Worm (Caenorhabditis elegans): Measurements from ENCODE around the gene C02B10.6.
A peak's percentile ranks its signal among the peaks of the same experiment; 100 is the strongest.
"Not testable (repeated sequence)": the region's sequence is repeated elsewhere in the genome, so short reads cannot be mapped to it uniquely, and the experiment has no call there.

Gene C02B10.6

ce11 chrIV:5089795-5090528, 19.3 kb downstream of the C02B10.6 start:
- peak; percentile 30 for TF ChIP-seq F33H1.4 (GFP tag; IDR thresholded peaks at IDR 0.05)
- peak; percentile 16 for TF ChIP-seq lin-54 (GFP tag; optimal IDR thresholded peaks at IDR 0.05)
- peak; percentile 55; the same call in 1 of the 2 replicates for TF ChIP-seq D2030.7 (GFP tag; IDR thresholded peaks at IDR 0.05)
- 0 out of 2 replicates have a peak, but pooled peaks have one; percentile 31 for TF ChIP-seq ztf-28 (GFP tag; IDR thresholded peaks at IDR 0.05)
- TF ChIP-seq ztf-18 (tag; optimal IDR thresholded peaks at IDR 0.05): peak; percentile 15
- TF ChIP-seq egrh-3 (GFP tag; IDR thresholded peaks at IDR 0.05): peak; percentile 29; the same call in 1 of the 2 replicates
- peak; percentile 12 for TF ChIP-seq snpc-1.1 (tag; optimal IDR thresholded peaks at IDR 0.05; ENCODE audit: insufficient read depth)
- peak; percentile 54; the same call in 1 of the 2 replicates for TF ChIP-seq dox-1 (GFP tag; IDR thresholded peaks at IDR 0.05)
- TF ChIP-seq lsl-1 (GFP tag; optimal IDR thresholded peaks at IDR 0.05): peak; percentile 61
- TF ChIP-seq madf-6 (GFP tag; IDR thresholded peaks at IDR 0.05): peak; percentile 61; the same call in 1 of the 2 replicates
- peak; percentile 27; the same call in 1 of the 2 replicates for TF ChIP-seq rcor-1 (GFP tag; IDR thresholded peaks at IDR 0.05)
- TF ChIP-seq ekl-4 (GFP tag; IDR thresholded peaks at IDR 0.05): 0 out of 2 replicates have a peak, but pooled peaks have one; percentile 49
- TF ChIP-seq cebp-1 (GFP tag; IDR thresholded peaks at IDR 0.05): not testable (repeated sequence)
- TF ChIP-seq cebp-1 (tag; optimal IDR thresholded peaks at IDR 0.05): peak; percentile 18
- TF ChIP-seq hsf-1 (GFP tag; IDR thresholded peaks at IDR 0.05): 0 out of 2 replicates have a peak, but pooled peaks have one; percentile 38
- peak; percentile 81 for TF ChIP-seq F49E8.2 (tag; optimal IDR thresholded peaks at IDR 0.05; ENCODE audit: insufficient read depth)
- TF ChIP-seq hmg-1.2 (GFP tag; IDR thresholded peaks at IDR 0.05): peak; percentile 28; the same call in 1 of the 2 replicates
- TF ChIP-seq B0336.3 (GFP tag; IDR thresholded peaks at IDR 0.05): peak; percentile 43; the same call in 1 of the 2 replicates
- peak; percentile 82 for TF ChIP-seq mcd-1 (GFP tag; IDR thresholded peaks at IDR 0.05)
- TF ChIP-seq ceh-100 (GFP tag; IDR thresholded peaks at IDR 0.05): peak; percentile 87
- 0 out of 2 replicates have a peak, but pooled peaks have one; percentile 58 for TF ChIP-seq attf-6 (GFP tag; IDR thresholded peaks at IDR 0.05)
- peak; percentile 61 for TF ChIP-seq nhr-80 (tag; optimal IDR thresholded peaks at IDR 0.05)
- peak; percentile 26 for TF ChIP-seq snpc-3.4 (tag; optimal IDR thresholded peaks at IDR 0.05)
- peak; percentile 14 for TF ChIP-seq ZK185.1 (tag; optimal IDR thresholded peaks at IDR 0.05; ENCODE audit: poor library complexity, severe bottlenecking)
- 0 out of 2 replicates have a peak, but pooled peaks have one; percentile 10 for TF ChIP-seq egl-44 (GFP tag; IDR thresholded peaks at IDR 0.05)
- TF ChIP-seq Y53G8AR.9 (GFP tag; conservative IDR thresholded peaks at IDR 0.05): 0 out of 2 replicates have a peak, but pooled peaks have one; percentile 13
- TF ChIP-seq ceh-91 (GFP tag; IDR thresholded peaks at IDR 0.05): peak; percentile 44; the same call in 1 of the 2 replicates
- 0 out of 2 replicates have a peak, but pooled peaks have one; percentile 8 for TF ChIP-seq madf-3 (GFP tag; IDR thresholded peaks at IDR 0.05)
- TF ChIP-seq snpc-4 (GFP tag; optimal IDR thresholded peaks at IDR 0.05): peak; percentile 30
- peak in 3 of 4 experiments; percentile 14 to 85 (median 81) for TF ChIP-seq snpc-4 (tag; optimal IDR thresholded peaks at IDR 0.05)

DNA sequence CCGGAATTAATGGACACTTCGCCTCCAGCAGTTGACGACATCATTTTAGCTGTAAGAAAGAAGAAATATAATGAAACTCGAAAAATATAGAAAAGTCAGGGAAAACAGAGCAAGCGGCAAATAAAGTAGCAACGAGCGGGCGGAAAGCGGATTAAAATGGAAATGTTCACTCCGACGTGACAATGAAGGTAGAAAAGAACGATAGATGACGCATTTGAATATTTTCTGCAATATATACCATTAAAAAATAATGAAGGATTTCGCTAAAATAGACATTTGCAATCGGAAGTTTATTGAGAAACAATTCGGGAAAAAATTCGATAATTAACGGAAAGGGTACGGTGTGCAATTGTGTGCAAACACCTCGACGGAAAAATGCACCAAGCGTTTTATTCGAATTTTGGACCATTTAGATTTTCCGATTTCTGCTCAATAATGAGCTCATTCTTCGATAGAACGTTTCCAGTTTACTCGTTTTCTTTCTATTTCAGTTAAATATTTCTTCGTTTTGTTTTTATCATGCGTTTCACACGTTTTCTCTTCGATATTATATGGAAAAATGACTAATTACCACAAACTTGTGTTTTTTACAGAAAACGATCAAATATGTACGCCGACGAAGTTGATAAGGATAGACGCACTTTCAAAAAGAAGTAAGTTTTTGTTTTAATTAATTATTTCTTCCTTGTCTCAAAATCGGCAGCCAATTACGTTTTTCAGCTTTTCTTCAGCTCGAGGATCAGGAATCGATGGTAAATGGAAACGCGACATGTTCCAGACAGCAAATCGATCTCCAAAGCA, 20.5 kb downstream of the C02B10.6 start, which contains the start of the genes snpn-1 and C02B10.4:
Gene snpn-1, minus strand, starts transcription at position 51 of the 801 bp plus-strand sequence.
Gene C02B10.4, plus strand, starts transcription at position 594 of the 801 bp plus-strand sequence.
- TF ChIP-seq cebp-1 (GFP tag; IDR thresholded peaks at IDR 0.05): no peak
- peak; percentile 8 for TF ChIP-seq cebp-1 (tag; optimal IDR thresholded peaks at IDR 0.05)
- TF ChIP-seq Y53G8AR.9 (GFP tag; conservative IDR thresholded peaks at IDR 0.05): no peak
- no peak for TF ChIP-seq bed-1 (GFP tag; IDR thresholded peaks at IDR 0.05)
- TF ChIP-seq Y67H2A.10 (GFP tag; conservative IDR thresholded peaks at IDR 0.05): no peak
- peak; percentile 15 for TF ChIP-seq snpc-4 (GFP tag; optimal IDR thresholded peaks at IDR 0.05)
- TF ChIP-seq snpc-4 (tag; optimal IDR thresholded peaks at IDR 0.05): peak in 3 of 4 experiments; percentile 7 to 73 (median 71)
- peak; percentile 76 for TF ChIP-seq lsl-1 (GFP tag; optimal IDR thresholded peaks at IDR 0.05)
- peak; percentile 10 for TF ChIP-seq F23B12.7 (tag; optimal IDR thresholded peaks at IDR 0.05; ENCODE audit: insufficient read depth)
- no peak for TF ChIP-seq F52B5.7 (tag; optimal IDR thresholded peaks at IDR 0.05)
- TF ChIP-seq T26A5.8 (tag; optimal IDR thresholded peaks at IDR 0.05): no peak
- TF ChIP-seq tbp1 (GFP tag; optimal IDR thresholded peaks at IDR 0.05): peak; percentile 8
- no peak for TF ChIP-seq F55B11.4 (tag; optimal IDR thresholded peaks at IDR 0.05; ENCODE audit: borderline replicate concordance, insufficient read depth)
- no peak for TF ChIP-seq rpc-1 (optimal IDR thresholded peaks at IDR 0.05)
- TF ChIP-seq rpc-1 (tag; optimal IDR thresholded peaks at IDR 0.05): no peak
- TF ChIP-seq attf-6 (GFP tag; IDR thresholded peaks at IDR 0.05): no peak

Data from whole organism, young adult.